Worm (Caenorhabditis elegans): ENCODE results near the gene C50D2.7.
A peak's percentile ranks its signal among the peaks of the same experiment; 100 is the strongest.
"Not testable (repeated sequence)": the region's sequence is repeated elsewhere in the genome, so short reads cannot be mapped to it uniquely, and the experiment has no call there.

C50D2.7 gene

ce11 chrII:104234-104633 lies 9.2 kb upstream of the C50D2.7 start, which contains the start of gene col-68:
Gene col-68 (plus strand): TSS chrII:104534.
- TF ChIP-seq ceh-36 (tag; optimal IDR thresholded peaks at IDR 0.05) (no peak), tra-4 (tag; optimal IDR thresholded peaks at IDR 0.05) (no peak), pes-1 (GFP tag; IDR thresholded peaks at IDR 0.05) (no peak), B0310.2 (tag; optimal IDR thresholded peaks at IDR 0.05) (no peak), ceh-13 (GFP tag; optimal IDR thresholded peaks at IDR 0.05) (no peak), F13C5.2 (tag; optimal IDR thresholded peaks at IDR 0.05) (no peak), hmg-4 (GFP tag; optimal IDR thresholded peaks at IDR 0.05) (no peak), tbx-11 (GFP tag; IDR thresholded peaks at IDR 0.05) (no peak), sea-1 (GFP tag; conservative IDR thresholded peaks at IDR 0.05) (no peak), tbx-37 (GFP tag; conservative IDR thresholded peaks at IDR 0.05) (no peak), flt-1 (GFP tag; IDR thresholded peaks at IDR 0.05) (no peak), ama-1 (optimal IDR thresholded peaks at IDR 0.05) (no peak), aly-1 (tag; optimal IDR thresholded peaks at IDR 0.05) (no peak), hmbx-1 (tag; optimal IDR thresholded peaks at IDR 0.05) (no peak), hnd-1 (tag; optimal IDR thresholded peaks at IDR 0.05) (no peak), scrt-1 (GFP tag; IDR thresholded peaks at IDR 0.05) (no peak), ets-7 (tag; optimal IDR thresholded peaks at IDR 0.05) (no peak)

ce11 chrII:101176-101575 lies 6.1 kb upstream of the C50D2.7 start:
- TF ChIP-seq pes-1 (GFP tag; IDR thresholded peaks at IDR 0.05) (no peak), sea-1 (GFP tag; conservative IDR thresholded peaks at IDR 0.05) (0 out of 2 replicates have a peak, but pooled peaks have one; percentile 52)

ce11 chrII:98894-99293 lies 3.8 kb upstream of the C50D2.7 start, which contains the start of gene C50D2.10:
Gene C50D2.10 (plus strand): TSS chrII:99138.
- TF ChIP-seq sea-1 (GFP tag; conservative IDR thresholded peaks at IDR 0.05); pes-1 (GFP tag; IDR thresholded peaks at IDR 0.05); F13C5.2 (tag; optimal IDR thresholded peaks at IDR 0.05): not testable (repeated sequence)

- TF ChIP-seq tbx-11 (GFP tag; IDR thresholded peaks at IDR 0.05) (no peak), ets-7 (tag; optimal IDR thresholded peaks at IDR 0.05) (no peak), scrt-1 (GFP tag; IDR thresholded peaks at IDR 0.05) (no peak), ceh-13 (GFP tag; optimal IDR thresholded peaks at IDR 0.05) (no peak), tbx-37 (GFP tag; conservative IDR thresholded peaks at IDR 0.05) (no peak), hnd-1 (tag; optimal IDR thresholded peaks at IDR 0.05) (no peak), hmbx-1 (tag; optimal IDR thresholded peaks at IDR 0.05) (peak; percentile 40), pes-1 (GFP tag; IDR thresholded peaks at IDR 0.05) (no peak), F13C5.2 (tag; optimal IDR thresholded peaks at IDR 0.05) (peak; percentile 69), ama-1 (optimal IDR thresholded peaks at IDR 0.05) (no peak), B0310.2 (tag; optimal IDR thresholded peaks at IDR 0.05) (no peak), sea-1 (GFP tag; conservative IDR thresholded peaks at IDR 0.05) (no peak), hmg-4 (GFP tag; optimal IDR thresholded peaks at IDR 0.05) (no peak), aly-1 (tag; optimal IDR thresholded peaks at IDR 0.05) (no peak)
These were observed 3.1 kb upstream of the C50D2.7 start, which contains the start of the genes luc-7L3 and sftb-6 for ce11 chrII:97992-98763. Gene luc-7L3 (minus strand): TSS chrII:98027. Gene sftb-6 (plus strand): TSS chrII:98404.

- TF ChIP-seq aly-1 (tag; optimal IDR thresholded peaks at IDR 0.05) = no peak
- no peak for TF ChIP-seq tbx-11 (GFP tag; IDR thresholded peaks at IDR 0.05)
- no peak for TF ChIP-seq sea-1 (GFP tag; conservative IDR thresholded peaks at IDR 0.05)
- no peak for TF ChIP-seq hnd-1 (tag; optimal IDR thresholded peaks at IDR 0.05)
- no peak for TF ChIP-seq pes-1 (GFP tag; IDR thresholded peaks at IDR 0.05)
- no peak for TF ChIP-seq ceh-13 (GFP tag; optimal IDR thresholded peaks at IDR 0.05)
- no peak for TF ChIP-seq ama-1 (optimal IDR thresholded peaks at IDR 0.05)
- TF ChIP-seq ets-7 (tag; optimal IDR thresholded peaks at IDR 0.05) = no peak
- no peak for TF ChIP-seq scrt-1 (GFP tag; IDR thresholded peaks at IDR 0.05)
- no peak for TF ChIP-seq tra-4 (tag; optimal IDR thresholded peaks at IDR 0.05)
- no peak for TF ChIP-seq ceh-36 (tag; optimal IDR thresholded peaks at IDR 0.05)
- no peak for TF ChIP-seq flt-1 (GFP tag; IDR thresholded peaks at IDR 0.05)
These were observed 3.7 kb downstream of the C50D2.7 start, which contains the start of gene mcat-1 for ce11 chrII:91419-91818. Gene mcat-1 (minus strand): TSS chrII:91519.

- TF ChIP-seq hmg-4 (GFP tag; optimal IDR thresholded peaks at IDR 0.05) = no peak
- no peak for TF ChIP-seq F13C5.2 (tag; optimal IDR thresholded peaks at IDR 0.05)
- TF ChIP-seq hnd-1 (tag; optimal IDR thresholded peaks at IDR 0.05) = no peak
- no peak for TF ChIP-seq aly-1 (tag; optimal IDR thresholded peaks at IDR 0.05)
- no peak for TF ChIP-seq tbx-11 (GFP tag; IDR thresholded peaks at IDR 0.05)
- no peak for TF ChIP-seq ets-7 (tag; optimal IDR thresholded peaks at IDR 0.05)
- no peak for TF ChIP-seq hmbx-1 (tag; optimal IDR thresholded peaks at IDR 0.05)
- no peak for TF ChIP-seq sea-1 (GFP tag; conservative IDR thresholded peaks at IDR 0.05)
- TF ChIP-seq flt-1 (GFP tag; IDR thresholded peaks at IDR 0.05) = no peak
- no peak for TF ChIP-seq ama-1 (optimal IDR thresholded peaks at IDR 0.05)
- TF ChIP-seq tra-4 (tag; optimal IDR thresholded peaks at IDR 0.05) = no peak
- TF ChIP-seq ceh-36 (tag; optimal IDR thresholded peaks at IDR 0.05) = no peak
- no peak for TF ChIP-seq ceh-13 (GFP tag; optimal IDR thresholded peaks at IDR 0.05)
- TF ChIP-seq pes-1 (GFP tag; IDR thresholded peaks at IDR 0.05) = no peak
- TF ChIP-seq tbx-37 (GFP tag; conservative IDR thresholded peaks at IDR 0.05) = no peak
- TF ChIP-seq B0310.2 (tag; optimal IDR thresholded peaks at IDR 0.05) = no peak
- no peak for TF ChIP-seq scrt-1 (GFP tag; IDR thresholded peaks at IDR 0.05)
These were observed 7.1 kb downstream of the C50D2.7 start for ce11 chrII:87937-88336.

ce11 chrII:86794-87193 lies 8.3 kb downstream of the C50D2.7 start:
- TF ChIP-seq ama-1 (optimal IDR thresholded peaks at IDR 0.05) (no peak), hmbx-1 (tag; optimal IDR thresholded peaks at IDR 0.05) (no peak), hnd-1 (tag; optimal IDR thresholded peaks at IDR 0.05) (no peak), tra-4 (tag; optimal IDR thresholded peaks at IDR 0.05) (no peak), scrt-1 (GFP tag; IDR thresholded peaks at IDR 0.05) (no peak), F13C5.2 (tag; optimal IDR thresholded peaks at IDR 0.05) (no peak), B0310.2 (tag; optimal IDR thresholded peaks at IDR 0.05) (no peak), ceh-13 (GFP tag; optimal IDR thresholded peaks at IDR 0.05) (no peak), hmg-4 (GFP tag; optimal IDR thresholded peaks at IDR 0.05) (no peak)

All from whole organism, early embryonic.